Worm (Caenorhabditis elegans) whole organism, early embryonic: ENCODE results near the gene idpp-8.
"Not testable (repeated sequence)": the region's sequence is repeated elsewhere in the genome, so short reads cannot be mapped to it uniquely, and the experiment has no call there.

ENCODE experiments used
- flt-1 ChIP-seq: fragments of 200-800 bp; sonication (Bioruptor generic); IDR thresholded peaks from 2 replicates; pipeline ENCODE4 v1.3.6; 2022; ENCODE audit warnings: missing genetic modification characterization, missing compliant biosample characterization
- hmg-4 ChIP-seq: fragments of 200-800 bp; sonication (Bioruptor generic); optimal IDR thresholded peaks from 2 replicates; lab custom pipeline; 2018; ENCODE audit warnings: mild to moderate bottlenecking, missing genetic modification characterization, missing compliant biosample characterization
- sea-1 ChIP-seq: fragments of 200-800 bp; sonication (Bioruptor generic); conservative IDR thresholded peaks from 2 replicates; pipeline ENCODE4 v1.3.6; 2022; ENCODE audit warnings: missing genetic modification characterization, missing compliant biosample characterization
- tra-4 ChIP-seq: sonication (generic microtip); optimal IDR thresholded peaks from 2 replicates; lab custom pipeline; 2017; ENCODE audit warnings: missing genetic modification characterization, missing compliant biosample characterization

DNA sequence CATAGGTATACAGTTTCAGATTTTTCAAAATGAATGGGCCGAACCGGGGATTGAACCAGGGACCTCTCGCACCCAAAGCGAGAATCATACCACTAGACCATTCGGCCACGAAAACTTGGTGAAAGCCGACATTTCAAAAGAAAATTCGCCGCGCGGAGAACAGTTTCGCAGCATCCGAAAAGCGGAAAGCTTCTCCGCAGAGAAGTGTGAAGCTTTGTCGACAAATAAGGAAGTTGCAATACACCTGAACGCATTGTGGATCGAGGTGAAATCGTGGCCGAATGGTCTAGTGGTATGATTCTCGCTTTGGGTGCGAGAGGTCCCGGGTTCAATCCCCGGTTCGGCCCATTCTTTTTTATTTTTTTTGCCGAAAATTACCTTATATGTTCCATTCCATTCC lies 10.6 kb upstream of the idpp-8 start:
- TF ChIP-seq flt-1; hmg-4; sea-1 (GFP tag; lab: Robert Waterston, UW); tra-4: not testable (repeated sequence)
